Worm (Caenorhabditis elegans): ENCODE measurements around the gene Y43E12A.3.

The Y43E12A.3 gene

ce11 chrIV:11026648-11027047 lies 39.0 kb downstream of the Y43E12A.3 start (continued):
- TF ChIP-seq ZK546.5 (tag; optimal IDR thresholded peaks at IDR 0.05), result no peak
- TF ChIP-seq arid-1 (GFP tag; conservative IDR thresholded peaks at IDR 0.05), result no peak
- no peak for TF ChIP-seq spr-1 (tag; optimal IDR thresholded peaks at IDR 0.05)
- TF ChIP-seq mxl-2 (GFP tag; conservative IDR thresholded peaks at IDR 0.05), result no peak
- peak; percentile 29; the same call in 1 of the 2 replicates for TF ChIP-seq tra-1 (GFP tag; IDR thresholded peaks at IDR 0.05)
- no peak for TF ChIP-seq T20F7.1 (GFP tag; optimal IDR thresholded peaks at IDR 0.05)
- no peak for TF ChIP-seq spr-3 (GFP tag; optimal IDR thresholded peaks at IDR 0.05)
- no peak for TF ChIP-seq dmd-9 (GFP tag; IDR thresholded peaks at IDR 0.05)

DNA sequence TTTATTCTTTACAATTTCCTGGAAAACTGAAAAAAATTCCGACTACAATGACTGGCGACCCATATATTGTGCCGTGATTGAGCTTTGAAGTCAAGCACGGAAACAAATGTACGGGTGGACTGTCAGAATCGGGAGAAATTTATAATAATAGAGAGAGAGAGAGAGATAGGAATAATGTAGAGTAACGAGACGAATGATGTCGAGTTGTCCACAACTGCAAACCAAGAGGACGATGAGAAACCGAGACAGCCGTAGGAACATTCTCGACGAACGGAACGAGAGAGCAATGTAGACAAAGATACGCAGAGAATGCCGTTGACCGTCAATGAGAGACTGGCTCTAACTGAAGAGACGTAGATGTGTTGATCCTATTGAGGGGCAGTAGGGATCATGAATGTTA lies 39.9 kb downstream of the Y43E12A.3 start:
- TF ChIP-seq nhr-28 (tag; optimal IDR thresholded peaks at IDR 0.05), result peak; percentile 89
- peak; percentile 20 for TF ChIP-seq duxl-1 (tag; optimal IDR thresholded peaks at IDR 0.05; ENCODE audit: poor library complexity)
- TF ChIP-seq hlh-11 (tag; optimal IDR thresholded peaks at IDR 0.05), result peak; percentile 94
- TF ChIP-seq nhr-6 (tag; optimal IDR thresholded peaks at IDR 0.05), result peak; percentile 91
- TF ChIP-seq mdt-29 (GFP tag; IDR thresholded peaks at IDR 0.05), result 0 out of 2 replicates have a peak, but pooled peaks have one; percentile 16
- peak; percentile 52 for TF ChIP-seq zag-1 (tag; optimal IDR thresholded peaks at IDR 0.05)
- TF ChIP-seq egl-43 (GFP tag; IDR thresholded peaks at IDR 0.05), result no peak
- peak in 1 of 2 experiments; percentile 74 for TF ChIP-seq mdl-1 (tag; optimal IDR thresholded peaks at IDR 0.05)
- TF ChIP-seq cey-2 (tag; optimal IDR thresholded peaks at IDR 0.05; ENCODE audit: borderline replicate concordance, insufficient read depth), result no peak
- TF ChIP-seq unc-39 (tag; optimal IDR thresholded peaks at IDR 0.05), result no peak
- TF ChIP-seq saeg-2 (GFP tag; IDR thresholded peaks at IDR 0.05), result no peak
- no peak for TF ChIP-seq unc-130 (GFP tag; optimal IDR thresholded peaks at IDR 0.05)
- no peak for TF ChIP-seq F44E2.7 (GFP tag; IDR thresholded peaks at IDR 0.05)
- no peak for TF ChIP-seq F26F4.8 (GFP tag; conservative IDR thresholded peaks at IDR 0.05)
- no peak for TF ChIP-seq ztf-11 (tag; optimal IDR thresholded peaks at IDR 0.05)
- peak; percentile 98 for TF ChIP-seq aha-1 (tag)
- peak; percentile 23 for TF ChIP-seq jun-1 (tag; optimal IDR thresholded peaks at IDR 0.05)
- peak; percentile 71 for TF ChIP-seq ama-1 (optimal IDR thresholded peaks at IDR 0.05)
- TF ChIP-seq lin-1 (GFP tag; IDR thresholded peaks at IDR 0.05), result peak; percentile 66; the same call in 1 of the 2 replicates
- peak; percentile 69 for TF ChIP-seq spr-1 (tag; optimal IDR thresholded peaks at IDR 0.05)
- TF ChIP-seq fkh-10 (GFP tag; optimal IDR thresholded peaks at IDR 0.05), result peak; percentile 12
- TF ChIP-seq pha-4 (GFP tag; IDR thresholded peaks at IDR 0.05), result peak; percentile 46; the same call in 1 of the 2 replicates
- peak; percentile 72 for TF ChIP-seq pha-4 (tag; optimal IDR thresholded peaks at IDR 0.05)
- TF ChIP-seq lin-39 (tag; optimal IDR thresholded peaks at IDR 0.05), result no peak
- no peak for TF ChIP-seq Y105C5A.15 (GFP tag; IDR thresholded peaks at IDR 0.05)
- peak; percentile 61 to 90 for TF ChIP-seq lsy-2 (tag; optimal IDR thresholded peaks at IDR 0.05)
- peak; percentile 97 for TF ChIP-seq dve-1 (tag; optimal IDR thresholded peaks at IDR 0.05; ENCODE audit: insufficient read depth)
- 0 out of 2 replicates have a peak, but pooled peaks have one; percentile 32 for TF ChIP-seq arid-1 (GFP tag; conservative IDR thresholded peaks at IDR 0.05)
- peak; percentile 56 for TF ChIP-seq dpl-1 (GFP tag; optimal IDR thresholded peaks at IDR 0.05)
- peak; percentile 72 for TF ChIP-seq nhr-48 (tag; optimal IDR thresholded peaks at IDR 0.05)
- peak; percentile 92 for TF ChIP-seq mep-1 (tag; optimal IDR thresholded peaks at IDR 0.05)
- TF ChIP-seq F37D6.2 (tag; optimal IDR thresholded peaks at IDR 0.05), result peak; percentile 46
- no peak for TF ChIP-seq ceh-28 (tag; optimal IDR thresholded peaks at IDR 0.05)
- TF ChIP-seq dmd-6 (GFP tag; IDR thresholded peaks at IDR 0.05), result peak; percentile 88
- peak; percentile 48 for TF ChIP-seq mxl-3 (GFP tag; optimal IDR thresholded peaks at IDR 0.05)
- peak; percentile 74 for TF ChIP-seq T26A8.4 (GFP tag; IDR thresholded peaks at IDR 0.05)
- TF ChIP-seq nhr-102 (tag; optimal IDR thresholded peaks at IDR 0.05), result peak; percentile 55
- peak; percentile 41 for TF ChIP-seq pqm-1 (tag; optimal IDR thresholded peaks at IDR 0.05)
- TF ChIP-seq ztf-7 (tag; optimal IDR thresholded peaks at IDR 0.05), result peak; percentile 32
- TF ChIP-seq hlh-30 (tag; optimal IDR thresholded peaks at IDR 0.05; ENCODE audit: insufficient read depth), result peak; percentile 71
- TF ChIP-seq lin-13 (GFP tag; optimal IDR thresholded peaks at IDR 0.05), result peak; percentile 69
- peak; percentile 71 for TF ChIP-seq T20F7.1 (GFP tag; optimal IDR thresholded peaks at IDR 0.05)
- peak; percentile 82 for TF ChIP-seq rbr-2 (tag; optimal IDR thresholded peaks at IDR 0.05)
- TF ChIP-seq dmd-9 (GFP tag; IDR thresholded peaks at IDR 0.05), result no peak
- TF ChIP-seq nhr-25 (tag; optimal IDR thresholded peaks at IDR 0.05; ENCODE audit: borderline replicate concordance, insufficient read depth), result peak; percentile 75
